Worm (Caenorhabditis elegans): ENCODE results near the gene rsp-2.
A peak's percentile ranks its signal among the peaks of the same experiment; 100 is the strongest.

Gene rsp-2

DNA sequence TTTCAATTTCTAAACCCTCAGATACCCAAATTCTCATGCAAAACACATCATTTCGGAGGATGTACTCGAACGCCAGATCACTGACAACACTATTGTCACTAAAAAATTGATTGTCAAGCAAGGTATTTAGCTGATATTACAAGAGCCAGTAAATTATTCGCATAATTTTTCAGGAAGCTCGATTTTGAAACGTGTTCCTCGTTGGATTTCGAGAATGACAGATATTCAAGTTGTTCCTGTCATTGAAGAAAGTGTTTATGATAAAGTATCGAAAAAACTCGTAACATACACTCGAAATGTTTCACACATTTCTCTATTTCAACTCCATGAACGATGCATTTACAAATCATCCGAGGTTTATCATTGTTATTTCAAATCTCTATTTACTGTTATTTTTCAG, 43.1 kb upstream of the rsp-2 start:
- no peak for TF ChIP-seq F57A8.1 (GFP tag; optimal IDR thresholded peaks at IDR 0.05)
- no peak for TF ChIP-seq hrde-1 (tag; optimal IDR thresholded peaks at IDR 0.05; ENCODE audit: borderline replicate concordance)
- no peak for TF ChIP-seq T26A5.8 (tag; optimal IDR thresholded peaks at IDR 0.05)
- TF ChIP-seq F55B11.4 (tag; optimal IDR thresholded peaks at IDR 0.05; ENCODE audit: borderline replicate concordance, insufficient read depth): no peak
- no peak for TF ChIP-seq sea-2 (GFP tag; IDR thresholded peaks at IDR 0.05)
- TF ChIP-seq hsf-1 (GFP tag; IDR thresholded peaks at IDR 0.05): no peak
- no peak for TF ChIP-seq let-607 (tag; optimal IDR thresholded peaks at IDR 0.05)
- TF ChIP-seq egl-44 (GFP tag; IDR thresholded peaks at IDR 0.05): no peak

DNA sequence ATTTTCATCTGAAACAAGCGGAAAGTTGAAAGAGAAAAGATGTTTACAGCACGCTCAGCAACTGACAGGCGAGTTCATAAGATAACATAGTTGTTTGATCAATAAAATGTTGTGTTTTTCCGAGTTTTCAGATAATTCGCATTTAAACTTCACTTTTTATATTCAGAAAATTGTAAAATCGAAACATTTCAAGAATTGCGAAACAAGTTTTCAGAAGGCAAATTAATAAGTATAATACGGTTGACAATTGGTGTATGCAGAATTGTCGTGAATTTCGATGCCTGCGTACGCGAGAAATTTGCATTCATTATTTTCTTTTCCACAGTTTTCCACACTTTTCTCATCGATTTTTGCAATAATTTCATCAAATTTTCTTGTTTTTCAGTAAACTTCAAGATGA, 42.6 kb upstream of the rsp-2 start, which contains the start of the genes ooc-3 and B0334.4:
ooc-3 (minus strand) TSS at position 15 of the 400 bp plus-strand sequence.
B0334.4 (plus strand) TSS at position 386 of the 400 bp plus-strand sequence.
- TF ChIP-seq cebp-1 (GFP tag; IDR thresholded peaks at IDR 0.05) (peak; percentile 53; the same call in 1 of the 2 replicates), cebp-1 (tag; optimal IDR thresholded peaks at IDR 0.05) (peak; percentile 91), ceh-91 (GFP tag; IDR thresholded peaks at IDR 0.05) (no peak)

DNA sequence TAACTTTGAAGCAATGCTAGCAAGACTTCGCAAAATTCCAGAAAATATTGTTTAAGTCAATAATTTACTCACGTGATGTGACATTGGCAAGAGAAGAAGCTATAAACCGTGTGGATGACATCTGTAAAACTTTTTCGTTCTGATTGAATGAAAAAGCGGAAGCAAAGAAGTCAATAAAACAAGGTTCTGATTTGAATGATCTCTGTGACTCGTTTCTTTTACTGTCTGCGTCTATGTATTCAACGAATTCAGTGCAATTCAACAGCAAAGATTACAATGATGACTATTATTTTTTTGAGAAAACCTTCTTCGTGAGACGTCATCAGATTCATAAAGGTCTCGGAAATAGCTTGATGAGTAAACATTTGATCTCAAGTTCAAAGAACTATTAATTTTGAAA, 40.1 kb upstream of the rsp-2 start, which contains the start of gene hacl-1:
hacl-1 (minus strand) TSS at position 121 of the 400 bp plus-strand sequence.
- TF ChIP-seq lin-54 (GFP tag; optimal IDR thresholded peaks at IDR 0.05): peak; percentile 6
- no peak for TF ChIP-seq mel-28 (tag; optimal IDR thresholded peaks at IDR 0.05; ENCODE audit: borderline replicate concordance)
- TF ChIP-seq nhr-80 (tag; optimal IDR thresholded peaks at IDR 0.05): peak; percentile 21
- TF ChIP-seq ceh-79 (tag; optimal IDR thresholded peaks at IDR 0.05): no peak
- TF ChIP-seq lin-40 (tag; optimal IDR thresholded peaks at IDR 0.05): peak; percentile 9
- 0 out of 2 replicates have a peak, but pooled peaks have one; percentile 15 for TF ChIP-seq nfyb-1 (GFP tag; IDR thresholded peaks at IDR 0.05)

DNA sequence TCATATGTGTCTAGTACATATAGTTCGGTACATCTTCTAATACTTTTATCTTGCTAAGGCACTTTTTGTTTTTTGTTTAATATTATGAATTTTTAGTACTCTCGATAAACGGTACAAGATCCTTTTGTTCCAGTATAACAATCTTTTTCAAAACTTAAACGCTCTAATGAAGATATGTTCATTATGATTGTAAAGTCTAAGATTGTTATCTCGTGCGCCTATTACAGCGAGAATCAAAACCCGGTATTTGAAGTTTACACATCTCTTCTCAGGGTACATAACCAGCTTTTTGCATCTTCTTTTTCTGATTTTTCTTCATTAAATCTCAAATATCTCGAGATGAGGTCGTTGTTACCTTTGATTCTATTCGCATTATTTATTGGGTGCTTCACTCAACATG, 35.2 kb upstream of the rsp-2 start, which contains the start of gene B0334.13:
B0334.13 (plus strand) TSS at position 301 of the 400 bp plus-strand sequence.
- TF ChIP-seq madf-8 (GFP tag; conservative IDR thresholded peaks at IDR 0.05) (no peak), hlh-26 (GFP tag; conservative IDR thresholded peaks at IDR 0.05) (no peak), nhr-27 (tag; optimal IDR thresholded peaks at IDR 0.05) (no peak), dpl-1 (GFP tag; optimal IDR thresholded peaks at IDR 0.05) (no peak), atf-7 (tag; optimal IDR thresholded peaks at IDR 0.05) (no peak)

DNA sequence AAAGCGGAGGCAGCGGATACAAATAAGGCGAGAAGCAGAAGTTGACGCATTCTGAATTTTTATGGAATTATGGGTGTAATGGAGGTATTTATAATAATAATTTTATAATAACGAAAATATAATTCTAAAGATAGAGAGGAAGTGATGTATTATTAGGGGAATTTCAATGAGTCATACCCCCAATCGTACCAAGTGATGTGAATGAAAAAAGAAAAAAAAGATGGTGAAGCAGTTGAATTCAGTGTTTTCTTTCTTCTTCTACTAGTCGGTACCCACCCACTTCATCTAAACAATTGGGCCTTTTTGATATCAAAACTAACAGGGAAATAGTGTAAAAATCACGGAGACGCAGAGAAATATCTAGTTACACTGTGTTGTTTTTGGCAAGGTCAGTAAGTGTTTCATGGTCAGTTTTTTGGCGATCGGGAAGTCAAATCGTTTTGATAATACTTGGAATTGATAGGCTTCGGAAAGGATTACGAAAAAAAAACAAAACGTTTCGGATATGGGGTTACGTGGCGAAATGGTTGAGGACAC, 34.0 kb upstream of the rsp-2 start, which contains the start of gene ttr-18:
ttr-18 (minus strand) TSS at position 51 of the 537 bp plus-strand sequence.
- TF ChIP-seq B0336.3 (GFP tag; IDR thresholded peaks at IDR 0.05): no peak
- TF ChIP-seq hmg-1.2 (GFP tag; IDR thresholded peaks at IDR 0.05): peak; percentile 47; the same call in 1 of the 2 replicates

DNA sequence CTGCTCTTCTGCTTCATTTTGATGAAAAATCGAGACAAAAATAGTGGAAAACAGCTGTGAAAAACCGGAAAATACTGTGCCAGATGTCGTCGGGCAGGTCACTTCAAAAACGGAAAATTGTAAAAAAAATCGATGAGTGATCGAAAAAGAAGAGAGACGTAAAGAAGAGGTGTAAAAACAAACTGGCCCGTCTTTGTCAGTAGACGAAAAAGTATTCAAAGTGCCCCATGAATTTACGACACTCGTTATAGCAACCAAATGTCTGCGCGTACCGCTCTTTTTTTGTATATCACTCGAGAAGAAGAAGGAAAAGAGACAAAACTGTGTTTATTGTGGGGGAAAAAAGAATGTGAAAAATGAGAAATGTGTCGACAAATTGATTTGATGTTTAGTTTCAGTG, 32.4 kb upstream of the rsp-2 start, which contains the start of gene twk-5:
twk-5 (minus strand) TSS at position 101 of the 400 bp plus-strand sequence.
- TF ChIP-seq snpc-3.4 (tag; optimal IDR thresholded peaks at IDR 0.05): no peak
- no peak for TF ChIP-seq atf-7 (tag; optimal IDR thresholded peaks at IDR 0.05)

DNA sequence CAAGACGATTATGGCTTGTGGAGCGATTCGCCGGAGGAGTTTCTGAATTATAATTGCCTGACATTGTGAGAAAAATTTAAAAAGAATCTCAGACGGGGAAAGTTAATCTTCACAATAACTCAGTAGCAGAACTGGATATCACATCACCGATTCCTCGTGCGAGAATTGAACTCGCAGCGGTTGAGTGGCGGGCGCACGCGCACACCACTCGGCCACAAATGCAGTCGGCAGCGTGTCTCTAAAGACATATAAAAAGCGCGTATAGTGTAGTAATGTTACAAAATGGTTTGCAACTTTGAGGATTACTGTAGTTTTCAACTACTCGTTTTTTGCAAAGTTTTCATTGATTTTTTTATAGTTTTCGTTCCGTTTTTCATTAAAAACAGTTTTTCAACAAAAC, 31.8 kb upstream of the rsp-2 start:
- TF ChIP-seq repo-1 (tag; optimal IDR thresholded peaks at IDR 0.05): peak; percentile 87
- TF ChIP-seq attf-5 (GFP tag; optimal IDR thresholded peaks at IDR 0.05): peak; percentile 91
- TF ChIP-seq attf-6 (GFP tag; IDR thresholded peaks at IDR 0.05): peak; percentile 79
- no peak for TF ChIP-seq sdz-38 (tag; optimal IDR thresholded peaks at IDR 0.05)
- TF ChIP-seq nhr-120 (GFP tag; IDR thresholded peaks at IDR 0.05): peak; percentile 97
- TF ChIP-seq snpc-3.4 (tag; optimal IDR thresholded peaks at IDR 0.05): peak; percentile 93
- peak; percentile 97 for TF ChIP-seq snpc-1.3 (tag; optimal IDR thresholded peaks at IDR 0.05; ENCODE audit: insufficient read depth)
- peak; percentile 97 for TF ChIP-seq nhr-90 (tag; optimal IDR thresholded peaks at IDR 0.05)
- peak; percentile 66 for TF ChIP-seq akir-1 (GFP tag; optimal IDR thresholded peaks at IDR 0.05)
- 0 out of 2 replicates have a peak, but pooled peaks have one; percentile 58 for TF ChIP-seq aptf-2 (GFP tag; conservative IDR thresholded peaks at IDR 0.05)
- TF ChIP-seq B0035.1 (tag; optimal IDR thresholded peaks at IDR 0.05): peak; percentile 76
- peak; percentile 83 for TF ChIP-seq Y53F4B.3 (GFP tag; IDR thresholded peaks at IDR 0.05)
- TF ChIP-seq C06A6.2 (GFP tag; conservative IDR thresholded peaks at IDR 0.05): peak; percentile 57
